Worm (Caenorhabditis elegans): ENCODE measurements around the gene tut-2.

The tut-2 gene

ce11 chrV:10661417-10661945, 3.4 kb downstream of the tut-2 start, which contains the start of gene sqv-4:
TSS of gene sqv-4 (minus strand) at chrV:10661467.
- no peak for TF ChIP-seq T23F11.4 (GFP tag; optimal IDR thresholded peaks at IDR 0.05)
- TF ChIP-seq sox-2 (GFP tag; IDR thresholded peaks at IDR 0.05), result no peak
- TF ChIP-seq ceh-14 (tag; optimal IDR thresholded peaks at IDR 0.05), result no peak
- TF ChIP-seq gmeb-2 (tag; optimal IDR thresholded peaks at IDR 0.05), result no peak
- no peak for TF ChIP-seq lin-11 (tag; optimal IDR thresholded peaks at IDR 0.05)
- TF ChIP-seq elt-4 (tag; optimal IDR thresholded peaks at IDR 0.05), result no peak
- TF ChIP-seq ceh-45 (GFP tag; IDR thresholded peaks at IDR 0.05), result no peak
- TF ChIP-seq K02D7.2 (tag; optimal IDR thresholded peaks at IDR 0.05), result no peak
- no peak for TF ChIP-seq ttx-3 (tag; optimal IDR thresholded peaks at IDR 0.05)
- no peak for TF ChIP-seq hlh-6 (tag; optimal IDR thresholded peaks at IDR 0.05)
- no peak for TF ChIP-seq hlh-15 (tag; optimal IDR thresholded peaks at IDR 0.05)
- TF ChIP-seq pros-1 (tag; optimal IDR thresholded peaks at IDR 0.05), result no peak
- no peak for TF ChIP-seq ceh-9 (tag; optimal IDR thresholded peaks at IDR 0.05)
- no peak for TF ChIP-seq pat-9 (tag; optimal IDR thresholded peaks at IDR 0.05)

- TF ChIP-seq ceh-2 (tag; optimal IDR thresholded peaks at IDR 0.05), result no peak
- no peak for TF ChIP-seq unc-3 (GFP tag; conservative IDR thresholded peaks at IDR 0.05)
- TF ChIP-seq unc-3 (tag; optimal IDR thresholded peaks at IDR 0.05), result no peak
- TF ChIP-seq sox-4 (tag; optimal IDR thresholded peaks at IDR 0.05), result no peak
- no peak for TF ChIP-seq ets-4 (tag; optimal IDR thresholded peaks at IDR 0.05)
- TF ChIP-seq gmeb-2 (tag; optimal IDR thresholded peaks at IDR 0.05), result no peak
- TF ChIP-seq ama-1 (optimal IDR thresholded peaks at IDR 0.05), result no peak
- no peak for TF ChIP-seq ceh-34 (tag; optimal IDR thresholded peaks at IDR 0.05)
- TF ChIP-seq sdc-2 (tag; optimal IDR thresholded peaks at IDR 0.05), result no peak
- no peak for TF ChIP-seq lim-6 (tag; optimal IDR thresholded peaks at IDR 0.05)
- TF ChIP-seq ahr-1 (tag; optimal IDR thresholded peaks at IDR 0.05), result no peak
- TF ChIP-seq ref-2 (tag; optimal IDR thresholded peaks at IDR 0.05), result no peak
- no peak for TF ChIP-seq odd-2 (tag; optimal IDR thresholded peaks at IDR 0.05)
- TF ChIP-seq hlh-6 (tag; optimal IDR thresholded peaks at IDR 0.05), result no peak
- no peak for TF ChIP-seq fkh-6 (tag; optimal IDR thresholded peaks at IDR 0.05)
- TF ChIP-seq madf-2 (tag; optimal IDR thresholded peaks at IDR 0.05), result no peak
- TF ChIP-seq elt-2 (tag; optimal IDR thresholded peaks at IDR 0.05), result no peak
- TF ChIP-seq ttx-3 (tag; optimal IDR thresholded peaks at IDR 0.05), result no peak
Measured at ce11 chrV:10662000-10662399, 4.0 kb downstream of the tut-2 start.

ce11 chrV:10664271-10664670, 6.2 kb downstream of the tut-2 start:
- TF ChIP-seq ceh-14 (tag; optimal IDR thresholded peaks at IDR 0.05), result no peak
- no peak for TF ChIP-seq pat-9 (tag; optimal IDR thresholded peaks at IDR 0.05)
- TF ChIP-seq pha-2 (tag; optimal IDR thresholded peaks at IDR 0.05), result no peak
- TF ChIP-seq ceh-22 (tag; optimal IDR thresholded peaks at IDR 0.05), result no peak
- TF ChIP-seq tbx-7 (tag; optimal IDR thresholded peaks at IDR 0.05), result no peak
- no peak for TF ChIP-seq ahr-1 (tag; optimal IDR thresholded peaks at IDR 0.05)
- TF ChIP-seq ceh-24 (tag; optimal IDR thresholded peaks at IDR 0.05), result no peak
- no peak for TF ChIP-seq ceh-2 (tag; optimal IDR thresholded peaks at IDR 0.05)
- no peak for TF ChIP-seq ceh-9 (tag; optimal IDR thresholded peaks at IDR 0.05)
- no peak for TF ChIP-seq unc-86 (tag; optimal IDR thresholded peaks at IDR 0.05)
- no peak for TF ChIP-seq ceh-31 (tag; optimal IDR thresholded peaks at IDR 0.05)
- TF ChIP-seq gmeb-2 (tag; optimal IDR thresholded peaks at IDR 0.05), result no peak
- no peak for TF ChIP-seq K09A11.1 (tag; optimal IDR thresholded peaks at IDR 0.05; ENCODE audit: insufficient read depth)
- no peak for TF ChIP-seq odd-2 (tag; optimal IDR thresholded peaks at IDR 0.05)
- no peak for TF ChIP-seq sdc-2 (tag; optimal IDR thresholded peaks at IDR 0.05)
- no peak for TF ChIP-seq ttx-3 (tag; optimal IDR thresholded peaks at IDR 0.05)
- no peak for TF ChIP-seq pha-4 (tag; optimal IDR thresholded peaks at IDR 0.05)
- TF ChIP-seq K02D7.2 (tag; optimal IDR thresholded peaks at IDR 0.05), result no peak
- no peak for TF ChIP-seq ama-1 (optimal IDR thresholded peaks at IDR 0.05)

ce11 chrV:10667284-10667683, 9.2 kb downstream of the tut-2 start, which contains the start of gene twk-12:
TSS of gene twk-12 (plus strand) at chrV:10667584.
- no peak for TF ChIP-seq K02D7.2 (tag; optimal IDR thresholded peaks at IDR 0.05)
- TF ChIP-seq lim-6 (tag; optimal IDR thresholded peaks at IDR 0.05), result no peak
- TF ChIP-seq ttx-3 (tag; optimal IDR thresholded peaks at IDR 0.05), result no peak
- TF ChIP-seq K09A11.1 (tag; optimal IDR thresholded peaks at IDR 0.05; ENCODE audit: insufficient read depth), result no peak
- TF ChIP-seq nfya-1 (tag; optimal IDR thresholded peaks at IDR 0.05), result no peak
- TF ChIP-seq hlh-6 (tag; optimal IDR thresholded peaks at IDR 0.05), result no peak
- no peak for TF ChIP-seq ceh-14 (tag; optimal IDR thresholded peaks at IDR 0.05)
- TF ChIP-seq unc-55 (GFP tag; optimal IDR thresholded peaks at IDR 0.05), result no peak

Measured in whole organism, late embryonic.